Fruit fly (Drosophila melanogaster): Measurements from ENCODE around the gene CG6893.

DNA sequence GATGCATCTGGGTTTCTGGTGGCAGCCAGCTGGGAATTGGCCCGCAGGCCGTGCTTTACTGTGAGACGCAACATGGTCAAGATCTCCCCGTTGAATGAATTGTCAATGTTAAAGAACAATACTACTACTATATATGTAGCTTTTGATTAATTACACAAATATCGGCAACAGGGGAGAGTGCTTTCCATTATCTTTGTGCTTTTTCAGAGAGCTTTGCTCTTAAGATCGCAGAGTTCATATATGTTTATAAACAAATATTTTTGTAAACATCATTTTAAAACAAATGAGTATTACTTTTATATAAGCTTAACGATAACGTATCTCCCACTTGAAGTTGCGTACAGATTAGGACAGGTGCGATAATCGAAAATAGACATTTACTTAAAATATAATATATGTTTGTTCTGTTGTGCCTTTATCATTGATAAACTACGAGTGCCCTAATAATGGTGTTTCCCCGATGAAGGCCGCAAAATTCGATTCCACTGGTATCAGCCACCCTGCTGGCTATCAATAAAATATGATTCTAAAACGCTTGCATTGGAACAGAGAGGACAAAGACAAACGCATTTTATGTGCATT lies 7.7 kb upstream of the CG6893 start, which contains the start of gene Cyp12c1:
- TF ChIP-seq CG14655 (GFP tag; optimal IDR thresholded peaks at IDR 0.05) (no peak), D1 (tag; optimal IDR thresholded peaks at IDR 0.05) (no peak), CG9948 (tag; optimal IDR thresholded peaks at IDR 0.05) (no peak), CG17806 (tag; optimal IDR thresholded peaks at IDR 0.05) (no peak), CG8159 (tag; optimal IDR thresholded peaks at IDR 0.05) (no peak), rn (GFP tag; IDR thresholded peaks at IDR 0.05) (no peak), fd96Ca (GFP tag; IDR thresholded peaks at IDR 0.05) (no peak), EcR (GFP tag; optimal IDR thresholded peaks at IDR 0.05) (no peak), CG12605 (GFP tag; IDR thresholded peaks at IDR 0.05) (no peak), gl (tag; optimal IDR thresholded peaks at IDR 0.05) (no peak), CG15710 (tag; optimal IDR thresholded peaks at IDR 0.05) (no peak), CG10348 (GFP tag; IDR thresholded peaks at IDR 0.05) (no peak), CG32121 (GFP tag; IDR thresholded peaks at IDR 0.05) (no peak), CG34367 (tag; optimal IDR thresholded peaks at IDR 0.05) (no peak)

All from whole organism, pupa.